Fruit fly (Drosophila melanogaster) whole organism, adult: ENCODE measurements around the gene tai.

Experiments used
- CG11617 ChIP-seq: fragments of 200-800 bp; sonication (Bioruptor generic); optimal IDR thresholded peaks from 2 replicates; lab custom pipeline; 2017; ENCODE audit warnings: mild to moderate bottlenecking, missing biosample characterization, missing genetic modification reagents, missing genetic modification characterization
- CG12768 ChIP-seq: fragments of 200-800 bp; sonication (Bioruptor generic); optimal IDR thresholded peaks from 2 replicates; lab custom pipeline; 2017; ENCODE audit warnings: missing biosample characterization, missing genetic modification characterization, mild to moderate bottlenecking, moderate library complexity, missing genetic modification reagents
- CG14711 ChIP-seq: fragments of 200-800 bp; sonication (Bioruptor generic); optimal IDR thresholded peaks from 2 replicates; lab custom pipeline; 2018; ENCODE audit warnings: missing biosample characterization, mild to moderate bottlenecking, missing genetic modification characterization, moderate library complexity
- CG1620 ChIP-seq: fragments of 200-800 bp; sonication (Bioruptor generic); optimal IDR thresholded peaks from 2 replicates; lab custom pipeline; 2016; ENCODE audit warnings: missing biosample characterization, missing genetic modification characterization
- CG33017 ChIP-seq: fragments of 200-800 bp; sonication (Bioruptor generic); optimal IDR thresholded peaks from 2 replicates; lab custom pipeline; 2018; ENCODE audit warnings: missing biosample characterization, mild to moderate bottlenecking, missing genetic modification characterization, moderate library complexity
- CG5204 ChIP-seq: fragments of 200-800 bp; sonication (Bioruptor generic); optimal IDR thresholded peaks from 2 replicates; lab custom pipeline; 2016; ENCODE audit warnings: missing biosample characterization, missing genetic modification characterization
- CG7045 ChIP-seq: fragments of 200-800 bp; sonication (Bioruptor generic); optimal IDR thresholded peaks from 2 replicates; lab custom pipeline; 2017; ENCODE audit warnings: missing biosample characterization, mild to moderate bottlenecking, missing genetic modification characterization
- CG7101 ChIP-seq: fragments of 200-800 bp; sonication (Bioruptor generic); optimal IDR thresholded peaks from 2 replicates; lab custom pipeline; 2018; ENCODE audit warnings: missing biosample characterization, mild to moderate bottlenecking, missing genetic modification characterization, moderate library complexity
- Clk ChIP-seq: fragments of 200-800 bp; sonication (Bioruptor generic); optimal IDR thresholded peaks from 2 replicates; lab custom pipeline; 2017; ENCODE audit warnings: missing biosample characterization, missing genetic modification characterization
- Crg-1 ChIP-seq: fragments of 200-800 bp; sonication (Bioruptor generic); optimal IDR thresholded peaks from 2 replicates; lab custom pipeline; 2016; ENCODE audit warnings: missing biosample characterization, missing genetic modification characterization
- Hr96 ChIP-seq: fragments of 200-800 bp; sonication (Bioruptor generic); optimal IDR thresholded peaks from 2 replicates; lab custom pipeline; 2016; ENCODE audit warnings: missing biosample characterization, missing genetic modification characterization
- Mnt ChIP-seq: fragments of 200-800 bp; sonication (Bioruptor generic); optimal IDR thresholded peaks from 2 replicates; lab custom pipeline; 2016; ENCODE audit warnings: missing biosample characterization, mild to moderate bottlenecking, missing genetic modification characterization
- bab1 ChIP-seq: fragments of 200-800 bp; sonication (Bioruptor generic); optimal IDR thresholded peaks from 3 replicates; lab custom pipeline; 2019; ENCODE audit warnings: missing biosample characterization, mild to moderate bottlenecking, missing genetic modification characterization, moderate library complexity
- cic ChIP-seq: fragments of 200-800 bp; sonication (Bioruptor generic); optimal IDR thresholded peaks from 2 replicates; lab custom pipeline; 2017; ENCODE audit warnings: missing biosample characterization, mild to moderate bottlenecking, missing genetic modification characterization, moderate library complexity
- cnc ChIP-seq, 2 experiments: fragments of >200 bp; optimal IDR thresholded peaks; 2 replicates each; lab custom pipeline; 2017
- kay ChIP-seq: fragments of 200-800 bp; sonication (Bioruptor generic); peaks from one replicate; lab custom pipeline; 2016; ENCODE audit warnings: missing biosample characterization, missing genetic modification characterization, borderline replicate concordance
- ovo ChIP-seq: fragments of 200-800 bp; sonication (Bioruptor generic); optimal IDR thresholded peaks from 2 replicates; lab custom pipeline; 2016; ENCODE audit warnings: missing biosample characterization, missing genetic modification characterization
- pad ChIP-seq: fragments of 200-800 bp; sonication (Bioruptor generic); optimal IDR thresholded peaks from 3 replicates; lab custom pipeline; 2017; ENCODE audit warnings: missing biosample characterization, missing genetic modification characterization, mild to moderate bottlenecking, moderate library complexity, missing genetic modification reagents
- tj ChIP-seq: fragments of 200-800 bp; sonication (Bioruptor generic); optimal IDR thresholded peaks from 3 replicates; lab custom pipeline; 2017; ENCODE audit warnings: missing biosample characterization, mild to moderate bottlenecking, missing genetic modification characterization, moderate library complexity
- toe ChIP-seq: fragments of 200-800 bp; sonication (Bioruptor generic); optimal IDR thresholded peaks from 2 replicates; lab custom pipeline; 2016; ENCODE audit warnings: missing biosample characterization, missing genetic modification characterization

tai gene

DNA sequence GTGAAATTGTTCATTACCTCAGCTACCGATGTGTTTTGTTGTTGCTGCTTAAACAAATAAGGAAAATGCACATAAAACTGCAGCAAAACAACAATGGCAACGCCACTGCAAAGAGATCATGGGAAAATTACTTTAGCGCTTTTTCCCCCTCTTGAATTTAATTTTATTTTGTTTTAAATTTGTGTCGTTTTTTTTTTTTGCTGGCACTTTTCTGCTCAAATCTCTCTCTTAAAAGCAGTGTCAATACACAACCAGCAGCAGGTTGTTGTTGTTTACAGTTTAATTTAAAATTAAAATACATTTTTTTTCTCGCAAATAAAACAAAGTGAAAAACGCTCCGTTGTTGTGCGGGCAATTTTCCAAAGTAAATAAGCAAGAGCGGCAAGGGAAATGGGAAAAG, 8.8 kb upstream of the tai start:
- TF ChIP-seq kay (GFP tag; lab: Kevin White, UChicago) (peak; percentile 96), CG1620 (GFP tag; lab: Kevin White, UChicago) (no peak)

DNA sequence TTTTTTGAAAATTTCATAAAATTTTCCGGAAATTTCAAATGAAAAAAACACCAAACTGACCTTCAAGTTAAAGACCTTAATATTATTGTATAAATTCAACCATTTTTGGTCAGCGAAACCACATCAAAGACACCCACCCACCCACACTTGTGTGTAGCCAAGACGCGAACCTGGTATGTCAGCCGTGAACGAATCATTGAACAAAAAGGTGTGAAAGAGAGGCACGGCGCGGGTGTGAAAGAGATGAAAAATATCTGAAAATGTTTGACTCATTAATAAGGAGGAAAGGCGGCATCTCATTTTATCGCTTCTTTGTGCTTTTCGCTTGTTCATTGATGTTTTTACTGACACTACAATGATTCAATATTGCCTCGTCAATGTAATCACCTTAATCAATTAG, 8.2 kb upstream of the tai start:
- no peak for TF ChIP-seq pad (GFP tag; lab: Kevin White, UChicago)
- no peak for TF ChIP-seq CG33017 (tag; lab: Kevin White, UChicago)
- no peak for TF ChIP-seq CG1620 (GFP tag; lab: Kevin White, UChicago)
- TF ChIP-seq tj (GFP tag; lab: Kevin White, UChicago): no peak
- TF ChIP-seq CG11617 (GFP tag; lab: Kevin White, UChicago): no peak
- no peak for TF ChIP-seq cic (GFP tag; lab: Kevin White, UChicago)
- TF ChIP-seq Crg-1 (GFP tag; lab: Kevin White, UChicago): no peak
- TF ChIP-seq CG14711 (tag; lab: Kevin White, UChicago): no peak
- TF ChIP-seq toe (GFP tag; lab: Kevin White, UChicago): no peak
- TF ChIP-seq CG7101 (tag; lab: Kevin White, UChicago): no peak
- no peak for TF ChIP-seq CG5204 (GFP tag; lab: Kevin White, UChicago)
- TF ChIP-seq CG7045 (GFP tag; lab: Kevin White, UChicago): no peak
- TF ChIP-seq Hr96 (GFP tag; lab: Kevin White, UChicago): no peak
- no peak for TF ChIP-seq cnc (optimal IDR thresholded peaks at IDR 0.05; lab: Kevin White, UChicago)
- TF ChIP-seq Mnt (GFP tag; lab: Kevin White, UChicago): no peak
- TF ChIP-seq ovo (GFP tag; lab: Kevin White, UChicago): no peak
- no peak for TF ChIP-seq kay (GFP tag; lab: Kevin White, UChicago)
- no peak for TF ChIP-seq bab1 (GFP tag; lab: Kevin White, UChicago)
- TF ChIP-seq Clk (GFP tag; lab: Kevin White, UChicago): no peak

- TF ChIP-seq tj (GFP tag; lab: Kevin White, UChicago) (no peak), CG12768 (GFP tag; lab: Kevin White, UChicago) (no peak), cic (GFP tag; lab: Kevin White, UChicago) (no peak), CG11617 (GFP tag; lab: Kevin White, UChicago) (no peak), CG33017 (tag; lab: Kevin White, UChicago) (no peak), bab1 (GFP tag; lab: Kevin White, UChicago) (no peak), cnc (optimal IDR thresholded peaks at IDR 0.05; lab: Kevin White, UChicago) (no peak), CG5204 (GFP tag; lab: Kevin White, UChicago) (no peak), kay (GFP tag; lab: Kevin White, UChicago) (no peak), CG14711 (tag; lab: Kevin White, UChicago) (no peak), Mnt (GFP tag; lab: Kevin White, UChicago) (no peak), Crg-1 (GFP tag; lab: Kevin White, UChicago) (no peak), ovo (GFP tag; lab: Kevin White, UChicago) (no peak), CG7101 (tag; lab: Kevin White, UChicago) (no peak), pad (GFP tag; lab: Kevin White, UChicago) (no peak), Hr96 (GFP tag; lab: Kevin White, UChicago) (no peak)
Observed at dm6 chr2L:9160090-9160489, 6.5 kb upstream of the tai start.

DNA sequence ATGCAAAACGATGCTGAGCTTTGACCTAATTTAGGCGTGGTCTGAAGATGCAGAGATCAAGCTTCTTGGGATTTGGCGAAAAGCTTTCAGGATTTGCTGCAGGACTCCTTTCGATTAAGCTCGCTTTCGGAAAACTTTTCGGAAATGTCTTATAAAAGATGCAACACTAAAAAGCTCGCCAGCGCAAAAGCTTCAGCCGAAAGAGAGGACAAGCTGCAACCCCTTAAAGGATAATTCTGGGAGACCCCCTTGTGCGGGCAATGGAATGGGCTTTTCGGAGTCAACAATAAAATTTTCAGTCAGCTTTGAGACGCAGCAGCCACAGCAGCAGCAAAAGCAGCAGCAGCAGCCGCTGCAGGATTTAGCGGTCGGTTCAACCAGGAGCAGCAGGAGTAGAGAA, 2.6 kb upstream of the tai start, which contains the start of gene CG13108:
Gene CG13108 (plus strand): TSS at position 301 of the 400 bp plus-strand sequence.
- TF ChIP-seq bab1 (GFP tag; lab: Kevin White, UChicago) (no peak), Clk (GFP tag; lab: Kevin White, UChicago) (no peak), CG7101 (tag; lab: Kevin White, UChicago) (no peak), CG33017 (tag; lab: Kevin White, UChicago) (no peak)

- TF ChIP-seq Mnt (GFP tag; lab: Kevin White, UChicago) (no peak), CG14711 (tag; lab: Kevin White, UChicago) (no peak), toe (GFP tag; lab: Kevin White, UChicago) (no peak), pad (GFP tag; lab: Kevin White, UChicago) (no peak), Crg-1 (GFP tag; lab: Kevin White, UChicago) (no peak), CG7101 (tag; lab: Kevin White, UChicago) (no peak), CG12768 (GFP tag; lab: Kevin White, UChicago) (no peak), ovo (GFP tag; lab: Kevin White, UChicago) (no peak), cnc (optimal IDR thresholded peaks at IDR 0.05; lab: Kevin White, UChicago) (no peak), Hr96 (GFP tag; lab: Kevin White, UChicago) (no peak), bab1 (GFP tag; lab: Kevin White, UChicago) (no peak), CG11617 (GFP tag; lab: Kevin White, UChicago) (no peak), tj (GFP tag; lab: Kevin White, UChicago) (no peak), CG1620 (GFP tag; lab: Kevin White, UChicago) (no peak), CG7045 (GFP tag; lab: Kevin White, UChicago) (no peak), kay (GFP tag; lab: Kevin White, UChicago) (no peak), CG5204 (GFP tag; lab: Kevin White, UChicago) (no peak)
Observed at dm6 chr2L:9164797-9165196, 1.8 kb upstream of the tai start.

dm6 chr2L:9167001-9167400, 423 bp downstream of the tai start:
- TF ChIP-seq Mnt (GFP tag; lab: Kevin White, UChicago) (no peak), CG7045 (GFP tag; lab: Kevin White, UChicago) (no peak), CG7101 (tag; lab: Kevin White, UChicago) (no peak), CG5204 (GFP tag; lab: Kevin White, UChicago) (no peak)
